Fruit fly (Drosophila melanogaster) whole organism, embryonic: ENCODE measurements around the gene CG33702.
A peak's percentile ranks its signal among the peaks of the same experiment; 100 is the strongest.

Experiments
- Blimp-1 ChIP-seq: fragments of 200-800 bp; sonication (Bioruptor generic); optimal IDR thresholded peaks from 3 replicates; lab custom pipeline; 2018; ENCODE audit warnings: missing biosample characterization, missing genetic modification characterization, mild to moderate bottlenecking, moderate library complexity, missing genetic modification reagents
- CG10209 ChIP-seq: fragments of 200-800 bp; sonication (Bioruptor generic); optimal IDR thresholded peaks from 3 replicates; lab custom pipeline; 2017; ENCODE audit warnings: missing biosample characterization, mild to moderate bottlenecking, missing genetic modification characterization, missing genetic modification reagents
- CG10366 ChIP-seq: fragments of 200-800 bp; sonication (Bioruptor generic); IDR thresholded peaks from 2 replicates; pipeline ENCODE4 v1.3.6; 2022; ENCODE audit warnings: missing biosample characterization, missing genetic modification characterization
- CG10979 ChIP-seq: fragments of 200-800 bp; sonication (Bioruptor generic); optimal IDR thresholded peaks from 2 replicates; lab custom pipeline; 2018; ENCODE audit warnings: missing biosample characterization, mild to moderate bottlenecking, missing genetic modification characterization, moderate library complexity
- CG11456 ChIP-seq: fragments of 200-800 bp; sonication (Bioruptor generic); IDR thresholded peaks from 3 replicates; pipeline ENCODE4 v1.3.6; 2022; ENCODE audit warnings: missing biosample characterization, missing genetic modification characterization
- CG12769 ChIP-seq: fragments of 200-800 bp; sonication (Bioruptor generic); optimal IDR thresholded peaks from 2 replicates; lab custom pipeline; 2019; ENCODE audit warnings: missing biosample characterization, mild to moderate bottlenecking, missing genetic modification characterization, moderate library complexity
- CG13775 ChIP-seq: fragments of 200-800 bp; sonication (Bioruptor generic); optimal IDR thresholded peaks from 3 replicates; lab custom pipeline; 2017; ENCODE audit warnings: missing biosample characterization, mild to moderate bottlenecking, missing genetic modification characterization
- CG14014 ChIP-seq: fragments of 200-800 bp; sonication (Bioruptor generic); IDR thresholded peaks from 2 replicates; pipeline ENCODE4 v1.3.6; 2022; ENCODE audit warnings: missing biosample characterization, missing genetic modification characterization
- CG15514 ChIP-seq: fragments of 200-800 bp; sonication (Bioruptor generic); optimal IDR thresholded peaks from 3 replicates; lab custom pipeline; 2017; ENCODE audit warnings: missing biosample characterization, missing genetic modification characterization, mild to moderate bottlenecking, moderate library complexity, missing genetic modification reagents
- CG17186 ChIP-seq: fragments of 200-800 bp; sonication (Bioruptor generic); optimal IDR thresholded peaks from 3 replicates; lab custom pipeline; 2017; ENCODE audit warnings: missing biosample characterization, missing genetic modification reagents, missing genetic modification characterization
- CG17361 ChIP-seq: fragments of 200-800 bp; sonication (Bioruptor generic); IDR thresholded peaks from 3 replicates; pipeline ENCODE4 v1.3.6; 2022; ENCODE audit warnings: missing biosample characterization, missing genetic modification characterization
- CG6689 ChIP-seq: fragments of 200-800 bp; sonication (Bioruptor generic); IDR thresholded peaks from 2 replicates; pipeline ENCODE4 v1.3.6; 2022; ENCODE audit warnings: missing biosample characterization, missing genetic modification characterization
- CG6765 ChIP-seq: fragments of 200-800 bp; sonication (Bioruptor generic); optimal IDR thresholded peaks from 3 replicates; lab custom pipeline; 2017; ENCODE audit warnings: missing biosample characterization, mild to moderate bottlenecking, missing genetic modification characterization
- CG7839 ChIP-seq: fragments of 200-800 bp; sonication (Bioruptor generic); optimal IDR thresholded peaks from 3 replicates; lab custom pipeline; 2018; ENCODE audit warnings: missing biosample characterization, mild to moderate bottlenecking, missing genetic modification characterization, moderate library complexity
- CG9437 ChIP-seq: fragments of 200-800 bp; sonication (Bioruptor generic); optimal IDR thresholded peaks from 2 replicates; lab custom pipeline; 2018; ENCODE audit warnings: missing biosample characterization, mild to moderate bottlenecking, missing genetic modification characterization
- Deaf1 ChIP-seq: fragments of 200-800 bp; optimal IDR thresholded peaks from 3 replicates; lab custom pipeline; 2019; ENCODE audit warnings: missing biosample characterization, mild to moderate bottlenecking, missing genetic modification characterization, moderate library complexity
- Dek ChIP-seq: fragments of 200-800 bp; sonication (Bioruptor generic); optimal IDR thresholded peaks from 3 replicates; lab custom pipeline; 2019; ENCODE audit warnings: missing biosample characterization, mild to moderate bottlenecking, missing genetic modification characterization, moderate library complexity
- E2f1 ChIP-seq: fragments of 200-800 bp; sonication (Bioruptor generic); IDR thresholded peaks from 2 replicates; pipeline ENCODE4 v1.3.6; 2022; ENCODE audit warnings: missing biosample characterization, missing genetic modification characterization
- GATAe ChIP-seq: fragments of 200-800 bp; sonication (Bioruptor generic); conservative IDR thresholded peaks from 2 replicates; pipeline ENCODE4 v1.3.6; 2022; ENCODE audit warnings: missing biosample characterization, missing genetic modification characterization
- Gug ChIP-seq: fragments of 200-800 bp; sonication (Bioruptor generic); IDR thresholded peaks from 4 replicates; pipeline ENCODE4 v1.3.6; 2022; ENCODE audit warnings: missing biosample characterization, missing genetic modification characterization
- Hr3 ChIP-seq: fragments of 200-800 bp; sonication (Bioruptor generic); optimal IDR thresholded peaks from 3 replicates; lab custom pipeline; 2016; ENCODE audit warnings: missing biosample characterization, missing genetic modification characterization
- Hr51 ChIP-seq, 2 experiments: fragments of 200-800 bp; sonication (Bioruptor generic); optimal IDR thresholded peaks; 2 replicates in 1 of 2; 3 replicates in 1 of 2; lab custom pipeline; 2016 to 2018; ENCODE audit warnings: missing biosample characterization in 2 of 2, missing genetic modification characterization in 2 of 2, mild to moderate bottlenecking in 1 of 2, moderate library complexity in 1 of 2
- MESR4 ChIP-seq: fragments of 200-800 bp; sonication (Bioruptor generic); optimal IDR thresholded peaks from 2 replicates; lab custom pipeline; 2018; ENCODE audit warnings: missing biosample characterization, mild to moderate bottlenecking, missing genetic modification characterization, moderate library complexity
- Rfx ChIP-seq: fragments of 200-800 bp; sonication (Bioruptor generic); IDR thresholded peaks from 2 replicates; pipeline ENCODE4 v1.3.6; 2022; ENCODE audit warnings: missing biosample characterization, missing genetic modification characterization
- Six4 ChIP-seq: fragments of 200-800 bp; sonication (Bioruptor generic); optimal IDR thresholded peaks from 2 replicates; lab custom pipeline; 2016; ENCODE audit warnings: missing biosample characterization, missing genetic modification characterization
- Sox102F ChIP-seq: fragments of 200-800 bp; sonication (Bioruptor generic); optimal IDR thresholded peaks from 2 replicates; lab custom pipeline; 2018; ENCODE audit warnings: missing biosample characterization, mild to moderate bottlenecking, missing genetic modification characterization, moderate library complexity
- Spps ChIP-seq: fragments of 200-800 bp; sonication (Bioruptor generic); optimal IDR thresholded peaks from 2 replicates; lab custom pipeline; 2018; ENCODE audit warnings: missing biosample characterization, mild to moderate bottlenecking, missing genetic modification characterization
- Trl ChIP-seq, 3 experiments: fragments of >200 bp in 2 of 3; fragments of 200-800 bp in 1 of 3; sonication (Bioruptor generic) in 1 of 3; optimal IDR thresholded peaks; 2 replicates in 1 of 3; 3 replicates in 2 of 3; lab custom pipeline; 2016 to 2017; ENCODE audit warnings: missing biosample characterization in 1 of 3, missing genetic modification characterization in 1 of 3
- YL-1 ChIP-seq: fragments of 200-800 bp; sonication (Bioruptor generic); optimal IDR thresholded peaks from 3 replicates; lab custom pipeline; 2017; ENCODE audit warnings: missing biosample characterization, mild to moderate bottlenecking, missing genetic modification characterization
- chinmo ChIP-seq: fragments of 200-800 bp; sonication (Bioruptor generic); IDR thresholded peaks from 4 replicates; pipeline ENCODE4 v1.3.6; 2022; ENCODE audit warnings: missing biosample characterization, missing genetic modification characterization; ENCODE audit not compliant: partially characterized antibody
- ci ChIP-seq: fragments of 200-800 bp; sonication (Bioruptor generic); IDR thresholded peaks from 3 replicates; pipeline ENCODE4 v1.3.6; 2022; ENCODE audit warnings: missing biosample characterization, missing genetic modification characterization
- grau ChIP-seq: fragments of 200-800 bp; optimal IDR thresholded peaks from 3 replicates; lab custom pipeline; 2019; ENCODE audit warnings: missing biosample characterization, mild to moderate bottlenecking, missing genetic modification characterization, moderate library complexity
- jumu ChIP-seq: fragments of 200-800 bp; sonication (Bioruptor generic); optimal IDR thresholded peaks from 3 replicates; lab custom pipeline; 2016; ENCODE audit warnings: missing biosample characterization, missing genetic modification characterization
- lab ChIP-seq: fragments of 200-800 bp; sonication (Bioruptor generic); optimal IDR thresholded peaks from 3 replicates; lab custom pipeline; 2017; ENCODE audit warnings: missing biosample characterization, missing genetic modification characterization, mild to moderate bottlenecking, moderate library complexity, missing genetic modification reagents
- lilli ChIP-seq: fragments of 200-800 bp; sonication (Bioruptor generic); optimal IDR thresholded peaks from 3 replicates; lab custom pipeline; 2016; ENCODE audit warnings: missing biosample characterization, missing genetic modification characterization
- lola ChIP-seq, 3 experiments: fragments of >200 bp in 2 of 3; fragments of 200-800 bp in 1 of 3; sonication (Bioruptor generic) in 1 of 3; optimal IDR thresholded peaks; 2 replicates each; lab custom pipeline; 2017 to 2019; ENCODE audit warnings: missing biosample characterization in 3 of 3, missing genetic modification characterization in 3 of 3, mild to moderate bottlenecking in 1 of 3, moderate library complexity in 1 of 3
- nau ChIP-seq: fragments of 200-800 bp; sonication (Bioruptor generic); optimal IDR thresholded peaks from 3 replicates; lab custom pipeline; 2017; ENCODE audit warnings: missing biosample characterization, mild to moderate bottlenecking, missing genetic modification characterization, missing genetic modification reagents
- nerfin-1 ChIP-seq: fragments of 200-800 bp; sonication (Bioruptor generic); optimal IDR thresholded peaks from 3 replicates; lab custom pipeline; 2019; ENCODE audit warnings: missing biosample characterization, mild to moderate bottlenecking, missing genetic modification characterization, moderate library complexity
- nmo ChIP-seq: fragments of 200-800 bp; sonication (Bioruptor generic); optimal IDR thresholded peaks from 2 replicates; lab custom pipeline; 2018; ENCODE audit warnings: missing biosample characterization, mild to moderate bottlenecking, missing genetic modification characterization, moderate library complexity
- nom ChIP-seq: fragments of 200-800 bp; sonication (Bioruptor generic); optimal IDR thresholded peaks from 2 replicates; lab custom pipeline; 2017; ENCODE audit warnings: missing biosample characterization, missing genetic modification characterization, mild to moderate bottlenecking, moderate library complexity, missing genetic modification reagents
- scrt ChIP-seq: fragments of 200-800 bp; sonication (Bioruptor generic); optimal IDR thresholded peaks from 2 replicates; lab custom pipeline; 2018; ENCODE audit warnings: missing biosample characterization, mild to moderate bottlenecking, missing genetic modification characterization, moderate library complexity
- sd ChIP-seq: fragments of 200-800 bp; sonication (Bioruptor generic); optimal IDR thresholded peaks from 3 replicates; lab custom pipeline; 2018; ENCODE audit warnings: missing biosample characterization, mild to moderate bottlenecking, missing genetic modification characterization, moderate library complexity
- tgo ChIP-seq: fragments of 200-800 bp; sonication (Bioruptor generic); IDR thresholded peaks from 3 replicates; pipeline ENCODE4 v1.3.6; 2022; ENCODE audit warnings: missing biosample characterization, missing genetic modification characterization
- tna ChIP-seq: fragments of 200-800 bp; sonication (Bioruptor generic); IDR thresholded peaks from 2 replicates; pipeline ENCODE4 v1.3.6; 2022; ENCODE audit warnings: missing biosample characterization, missing genetic modification characterization; ENCODE audit not compliant: partially characterized antibody
- toy ChIP-seq: fragments of 200-800 bp; sonication (Bioruptor generic); IDR thresholded peaks from 2 replicates; pipeline ENCODE4 v1.3.6; 2022; ENCODE audit warnings: missing biosample characterization, missing genetic modification characterization
- twi ChIP-seq: fragments of 200-800 bp; optimal IDR thresholded peaks from 2 replicates; lab custom pipeline; 2019; ENCODE audit warnings: missing biosample characterization, mild to moderate bottlenecking, missing genetic modification characterization, moderate library complexity

The CG33702 gene

DNA sequence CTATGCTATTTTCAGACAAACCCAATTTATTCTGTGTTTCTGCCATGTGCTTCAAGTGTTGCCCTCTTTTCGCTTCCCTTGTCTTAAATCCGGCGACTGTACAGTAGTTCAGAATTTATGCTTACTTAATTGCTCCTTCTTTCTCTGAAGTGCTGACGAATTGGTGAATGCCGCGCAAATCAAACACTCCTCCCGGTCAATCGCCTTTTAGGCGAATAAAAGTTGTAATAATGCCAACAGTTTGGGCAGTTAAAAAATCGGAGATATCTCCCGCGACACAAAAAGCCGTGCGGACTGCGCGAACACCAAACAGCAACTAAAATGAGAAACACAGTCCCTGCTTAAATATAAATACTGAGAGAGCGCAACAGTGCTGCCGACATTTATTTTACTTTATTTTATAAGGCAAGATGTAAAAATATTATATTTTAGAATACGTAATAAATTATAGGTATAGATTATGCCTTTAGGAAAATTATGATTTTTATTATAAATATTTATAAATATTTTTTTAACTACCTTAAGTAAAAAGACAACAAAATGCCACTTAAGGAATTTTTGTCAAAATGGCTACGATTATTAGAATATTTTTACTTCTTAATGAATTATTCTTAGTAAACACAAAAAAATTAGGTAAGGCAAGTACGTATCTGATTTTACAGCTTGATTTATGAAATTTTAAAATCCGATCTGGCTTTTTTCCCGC, 8.0 kb downstream of the CG33702 start, which contains the start of gene path (continued):
- peak in 1 of 2 experiments; percentile 55 for TF ChIP-seq Hr51 (GFP tag; optimal IDR thresholded peaks at IDR 0.05; lab: Kevin White, UChicago)
- 0 out of 4 replicates have a peak, but pooled peaks have one; percentile 12 for TF ChIP-seq Gug (GFP tag; lab: Robert Waterston, UW)
- peak; percentile 12 for TF ChIP-seq Dek
- peak; percentile 8; the same call in 1 of the 2 replicates for TF ChIP-seq tna (GFP tag; lab: Robert Waterston, UW)
- TF ChIP-seq MESR4 (GFP tag; lab: Kevin White, UChicago) = peak; percentile 18
- TF ChIP-seq grau (tag; lab: Kevin White, UChicago) = peak; percentile 51
- TF ChIP-seq CG6765 (GFP tag; lab: Kevin White, UChicago) = peak; percentile 52
- peak; percentile 1 for TF ChIP-seq sd (tag; lab: Kevin White, UChicago)
- peak; percentile 11 for TF ChIP-seq CG9437 (GFP tag; lab: Kevin White, UChicago)
- TF ChIP-seq tgo (GFP tag; lab: Robert Waterston, UW) = peak; percentile 42
- peak; percentile 38 for TF ChIP-seq CG15514 (GFP tag; lab: Kevin White, UChicago)
- TF ChIP-seq toy = no peak
- peak; percentile 19 for TF ChIP-seq nau
- TF ChIP-seq ci (GFP tag; lab: Robert Waterston, UW) = peak; percentile 73; the same call in 2 of the 3 replicates
- peak in 1 of 2 experiments; percentile 43 for TF ChIP-seq Trl (optimal IDR thresholded peaks at IDR 0.05; lab: Kevin White, UChicago)
- TF ChIP-seq Trl (GFP tag; optimal IDR thresholded peaks at IDR 0.05; lab: Kevin White, UChicago) = peak; percentile 10
- no peak for TF ChIP-seq Hr3
- TF ChIP-seq Blimp-1 (GFP tag; lab: Kevin White, UChicago) = peak; percentile 66
- TF ChIP-seq YL-1 (GFP tag; lab: Kevin White, UChicago) = peak; percentile 4
- TF ChIP-seq CG12769 = peak; percentile 53
- peak; percentile 56; the same call in 2 of the 4 replicates for TF ChIP-seq chinmo (GFP tag; lab: Robert Waterston, UW)
- TF ChIP-seq Six4 (GFP tag; lab: Kevin White, UChicago) = peak; percentile 41
- peak; percentile 66 for TF ChIP-seq CG10979 (tag; lab: Kevin White, UChicago)
- TF ChIP-seq CG7839 (tag; lab: Kevin White, UChicago) = peak; percentile 56
- TF ChIP-seq CG14014 (GFP tag; lab: Robert Waterston, UW) = peak; percentile 17; the same call in 1 of the 2 replicates
- peak; percentile 16; the same call in 1 of the 2 replicates for TF ChIP-seq CG10366 (GFP tag; lab: Robert Waterston, UW)
- TF ChIP-seq CG10209 (GFP tag; lab: Kevin White, UChicago) = peak; percentile 37
- TF ChIP-seq CG6689 (GFP tag; lab: Robert Waterston, UW) = peak; percentile 30; the same call in 1 of the 2 replicates
- peak; percentile 29; the same call in 1 of the 2 replicates for TF ChIP-seq Rfx (GFP tag; lab: Robert Waterston, UW)
- no peak for TF ChIP-seq GATAe (GFP tag; lab: Robert Waterston, UW)
- peak; percentile 24 for TF ChIP-seq lilli
- TF ChIP-seq Spps (tag; lab: Kevin White, UChicago) = peak; percentile 59
- no peak for TF ChIP-seq jumu (GFP tag; lab: Kevin White, UChicago)
- peak; percentile 49 for TF ChIP-seq twi
- TF ChIP-seq CG17186 = no peak
- TF ChIP-seq nom = peak; percentile 19
- peak; percentile 3 for TF ChIP-seq CG13775 (GFP tag; lab: Kevin White, UChicago)
- peak; percentile 45 for TF ChIP-seq scrt (GFP tag; lab: Kevin White, UChicago)
- TF ChIP-seq CG17361 (GFP tag; lab: Robert Waterston, UW) = peak; percentile 77
- peak; percentile 57 for TF ChIP-seq nmo (GFP tag; lab: Kevin White, UChicago)
- peak in 1 of 3 experiments; percentile 39 for TF ChIP-seq lola (GFP tag; optimal IDR thresholded peaks at IDR 0.05; lab: Kevin White, UChicago)
- TF ChIP-seq CG11456 = no peak; the same call in 2 of the 3 replicates
- TF ChIP-seq E2f1 (GFP tag; lab: Robert Waterston, UW) = no peak; the same call in 1 of the 2 replicates
- TF ChIP-seq Sox102F (GFP tag; lab: Kevin White, UChicago) = peak; percentile 15
- peak; percentile 40 for TF ChIP-seq lab (GFP tag; lab: Kevin White, UChicago)
- peak; percentile 33 for TF ChIP-seq nerfin-1 (tag; lab: Kevin White, UChicago)
- peak; percentile 47 for TF ChIP-seq Deaf1 (tag; lab: Kevin White, UChicago)
